Worm (Caenorhabditis elegans) whole organism, L1 larva: Measurements from ENCODE around the gene srh-74.

ENCODE experiments used
- ama-1 ChIP-seq: fragments of 150-350 bp; optimal IDR thresholded peaks from 2 replicates; lab custom pipeline; 2014
- elt-2 ChIP-seq: sonication (generic microtip); optimal IDR thresholded peaks from 2 replicates; lab custom pipeline; 2016; ENCODE audit warnings: missing genetic modification characterization, mild to moderate bottlenecking, inconsistent platforms, missing compliant biosample characterization, missing genetic modification reagents
- lin-13 ChIP-seq: fragments of 150-350 bp; optimal IDR thresholded peaks from 2 replicates; lab custom pipeline; 2014; ENCODE audit warnings: missing biosample characterization, missing genetic modification reagents, missing genetic modification characterization
- nhr-12 ChIP-seq: sonication (generic microtip); optimal IDR thresholded peaks from 2 replicates; lab custom pipeline; 2017; ENCODE audit warnings: missing biosample characterization, missing genetic modification characterization
- nhr-71 ChIP-seq: sonication (generic microtip); optimal IDR thresholded peaks from 2 replicates; lab custom pipeline; 2016; ENCODE audit warnings: mild to moderate bottlenecking, missing genetic modification characterization, moderate library complexity, missing compliant biosample characterization
- nhr-76 ChIP-seq: sonication (generic microtip); optimal IDR thresholded peaks from 2 replicates; lab custom pipeline; 2017; ENCODE audit warnings: missing biosample characterization, missing genetic modification characterization
- nhr-77 ChIP-seq: fragments of 150-350 bp; optimal IDR thresholded peaks from 2 replicates; lab custom pipeline; 2014; ENCODE audit warnings: missing biosample characterization, missing genetic modification characterization
- rnt-1 ChIP-seq: sonication (generic microtip); optimal IDR thresholded peaks from 2 replicates; lab custom pipeline; 2016; ENCODE audit warnings: mild to moderate bottlenecking, missing genetic modification characterization, moderate library complexity, missing compliant biosample characterization
- unc-86 ChIP-seq: sonication (generic microtip); optimal IDR thresholded peaks from 2 replicates; lab custom pipeline; 2016; ENCODE audit warnings: missing genetic modification characterization, missing compliant biosample characterization
- ztf-4 ChIP-seq: fragments of 150-350 bp; optimal IDR thresholded peaks from 2 replicates; lab custom pipeline; 2014; ENCODE audit warnings: missing biosample characterization, missing genetic modification characterization

- no peak for TF ChIP-seq nhr-12
- TF ChIP-seq lin-13 (GFP tag; lab: Kevin White, UChicago) = peak; percentile 77
- peak; percentile 68 for TF ChIP-seq unc-86 (tag; lab: Kevin White, UChicago)
- no peak for TF ChIP-seq ama-1
- TF ChIP-seq ztf-4 (tag; lab: Kevin White, UChicago) = peak; percentile 31
- TF ChIP-seq rnt-1 (tag; lab: Kevin White, UChicago) = peak; percentile 18
- peak; percentile 75 for TF ChIP-seq elt-2 (tag; lab: Kevin White, UChicago)
- no peak for TF ChIP-seq nhr-76 (tag; lab: Kevin White, UChicago)
- peak; percentile 85 for TF ChIP-seq nhr-71 (tag; lab: Kevin White, UChicago)
- peak; percentile 47 for TF ChIP-seq nhr-77 (tag; lab: Kevin White, UChicago)
Observed at ce11 chrV:11078104-11078724, 29.6 kb upstream of the srh-74 start, which contains the start of gene act-2.
